Fruit fly (Drosophila melanogaster) whole organism, embryonic: ENCODE measurements around the gene Gnmt.

Experiments
- Bgb ChIP-seq: fragments of 200-800 bp; sonication (Bioruptor generic); IDR thresholded peaks from 2 replicates; pipeline ENCODE4 v1.3.6; 2022; ENCODE audit warnings: missing biosample characterization, missing genetic modification characterization; ENCODE audit not compliant: partially characterized antibody
- C15 ChIP-seq: fragments of 200-800 bp; sonication (Bioruptor generic); IDR thresholded peaks from 3 replicates; pipeline ENCODE4 v1.3.6; 2022; ENCODE audit warnings: missing biosample characterization, missing genetic modification characterization
- CG10959 ChIP-seq: fragments of 200-800 bp; sonication (Bioruptor generic); IDR thresholded peaks from 2 replicates; pipeline ENCODE4 v1.3.6; 2022; ENCODE audit warnings: missing biosample characterization, missing genetic modification characterization
- CG11723 ChIP-seq: fragments of 200-800 bp; sonication (Bioruptor generic); optimal IDR thresholded peaks from 2 replicates; lab custom pipeline; 2017; ENCODE audit warnings: missing biosample characterization, mild to moderate bottlenecking, missing genetic modification characterization
- CG15601 ChIP-seq: fragments of 200-800 bp; sonication (Bioruptor generic); optimal IDR thresholded peaks from 3 replicates; lab custom pipeline; 2019; ENCODE audit warnings: missing biosample characterization, mild to moderate bottlenecking, missing genetic modification characterization, moderate library complexity
- CG17568 ChIP-seq: fragments of 200-800 bp; sonication (Bioruptor generic); optimal IDR thresholded peaks from 2 replicates; lab custom pipeline; 2018; ENCODE audit warnings: missing biosample characterization, mild to moderate bottlenecking, missing genetic modification characterization, moderate library complexity
- CG18764 ChIP-seq: fragments of 200-800 bp; sonication (Bioruptor generic); optimal IDR thresholded peaks from 3 replicates; lab custom pipeline; 2016; ENCODE audit warnings: missing biosample characterization, missing genetic modification characterization
- CG2199 ChIP-seq: fragments of 200-800 bp; sonication (Bioruptor generic); IDR thresholded peaks from 3 replicates; pipeline ENCODE4 v1.3.6; 2022; ENCODE audit warnings: missing biosample characterization, missing genetic modification characterization
- CG31224 ChIP-seq: fragments of 200-800 bp; sonication (Bioruptor generic); IDR thresholded peaks from 2 replicates; pipeline ENCODE4 v1.3.6; 2022; ENCODE audit warnings: missing biosample characterization, missing genetic modification characterization
- CG3281 ChIP-seq: fragments of 200-800 bp; sonication (Bioruptor generic); optimal IDR thresholded peaks from 3 replicates; lab custom pipeline; 2017; ENCODE audit warnings: missing biosample characterization, mild to moderate bottlenecking, missing genetic modification characterization
- CG34376 ChIP-seq: fragments of 200-800 bp; sonication (Bioruptor generic); optimal IDR thresholded peaks from 2 replicates; lab custom pipeline; 2018; ENCODE audit warnings: missing biosample characterization, mild to moderate bottlenecking, missing genetic modification characterization
- CG3726 ChIP-seq: fragments of 200-800 bp; sonication (Bioruptor generic); IDR thresholded peaks from 3 replicates; pipeline ENCODE4, ENCODE4 v1.3.6; 2022; ENCODE audit warnings: missing biosample characterization, missing genetic modification characterization
- CG4424 ChIP-seq: fragments of 200-800 bp; sonication (Bioruptor generic); optimal IDR thresholded peaks from 3 replicates; lab custom pipeline; 2016; ENCODE audit warnings: missing biosample characterization, missing genetic modification characterization
- CG6175 ChIP-seq: fragments of 200-800 bp; sonication (Bioruptor generic); IDR thresholded peaks from 3 replicates; pipeline ENCODE4 v1.3.6; 2022; ENCODE audit warnings: missing biosample characterization, missing genetic modification characterization
- CG7786 ChIP-seq: fragments of 200-800 bp; sonication (Bioruptor generic); optimal IDR thresholded peaks from 2 replicates; lab custom pipeline; 2016; ENCODE audit warnings: missing biosample characterization, missing genetic modification characterization
- CG8924 ChIP-seq: fragments of 200-800 bp; optimal IDR thresholded peaks from 3 replicates; lab custom pipeline; 2019; ENCODE audit warnings: missing biosample characterization, mild to moderate bottlenecking, missing genetic modification characterization, moderate library complexity
- CG9817 ChIP-seq: fragments of 200-800 bp; sonication (Bioruptor generic); optimal IDR thresholded peaks from 2 replicates; lab custom pipeline; 2018; ENCODE audit warnings: missing biosample characterization, mild to moderate bottlenecking, missing genetic modification characterization, moderate library complexity
- CG9876 ChIP-seq: fragments of 200-800 bp; sonication (Bioruptor generic); optimal IDR thresholded peaks from 2 replicates; lab custom pipeline; 2016; ENCODE audit warnings: missing biosample characterization, missing genetic modification characterization
- D ChIP-seq, 2 experiments: fragments of 200-800 bp in 1 of 2; fragments of >200 bp in 1 of 2; sonication (Bioruptor generic) in 1 of 2; optimal IDR thresholded peaks; 2 replicates in 1 of 2; 3 replicates in 1 of 2; lab custom pipeline; 2017; ENCODE audit warnings: mild to moderate bottlenecking in 1 of 2, missing biosample characterization in 1 of 2, missing genetic modification characterization in 1 of 2, missing genetic modification reagents in 1 of 2
- Dad ChIP-seq: fragments of 200-800 bp; sonication (Bioruptor generic); optimal IDR thresholded peaks from 3 replicates; lab custom pipeline; 2016; ENCODE audit warnings: missing biosample characterization, missing genetic modification characterization
- Deaf1 ChIP-seq: fragments of 200-800 bp; optimal IDR thresholded peaks from 3 replicates; lab custom pipeline; 2019; ENCODE audit warnings: missing biosample characterization, mild to moderate bottlenecking, missing genetic modification characterization, moderate library complexity
- Doc2 ChIP-seq: fragments of 200-800 bp; sonication (Bioruptor generic); IDR thresholded peaks from 2 replicates; pipeline ENCODE4 v1.3.6; 2022; ENCODE audit warnings: missing biosample characterization, missing genetic modification characterization
- Doc3 ChIP-seq: fragments of 200-800 bp; sonication (Bioruptor generic); IDR thresholded peaks from 3 replicates; pipeline ENCODE4 v1.3.6; 2022; ENCODE audit warnings: missing biosample characterization, missing genetic modification characterization; ENCODE audit not compliant: partially characterized antibody
- Eip74EF ChIP-seq, 2 experiments: fragments of 200-800 bp in 1 of 2; fragments of >200 bp in 1 of 2; sonication (Bioruptor generic) in 1 of 2; optimal IDR thresholded peaks; 2 replicates each; lab custom pipeline; 2017 to 2019; ENCODE audit warnings: missing biosample characterization in 2 of 2, missing genetic modification characterization in 2 of 2, mild to moderate bottlenecking in 1 of 2, moderate library complexity in 1 of 2
- Hmr ChIP-seq: fragments of 200-800 bp; sonication (Bioruptor generic); optimal IDR thresholded peaks from 3 replicates; lab custom pipeline; 2017; ENCODE audit warnings: mild to moderate bottlenecking, missing biosample characterization, missing genetic modification reagents, missing genetic modification characterization
- Kr ChIP-seq: fragments of 200-800 bp; sonication (Bioruptor generic); optimal IDR thresholded peaks from 2 replicates; lab custom pipeline; 2017; ENCODE audit warnings: missing biosample characterization, mild to moderate bottlenecking, missing genetic modification characterization
- Nf-YA ChIP-seq: fragments of 200-800 bp; sonication (Bioruptor generic); IDR thresholded peaks from 2 replicates; pipeline ENCODE4 v1.3.6; 2022; ENCODE audit warnings: missing biosample characterization, missing genetic modification characterization
- PHDP ChIP-seq: fragments of 200-800 bp; sonication (Bioruptor generic); optimal IDR thresholded peaks from 3 replicates; lab custom pipeline; 2018; ENCODE audit warnings: missing biosample characterization, mild to moderate bottlenecking, missing genetic modification characterization, moderate library complexity
- Scr ChIP-seq: fragments of 200-800 bp; sonication (Bioruptor generic); IDR thresholded peaks from 2 replicates; pipeline ENCODE4 v1.3.6; 2022; ENCODE audit warnings: missing biosample characterization, missing genetic modification characterization; ENCODE audit not compliant: partially characterized antibody
- Sox100B ChIP-seq: fragments of 200-800 bp; sonication (Bioruptor generic); optimal IDR thresholded peaks from 3 replicates; lab custom pipeline; 2018; ENCODE audit warnings: missing biosample characterization, mild to moderate bottlenecking, missing genetic modification characterization
- abd-A ChIP-seq: fragments of 200-800 bp; sonication (Bioruptor generic); optimal IDR thresholded peaks from 3 replicates; lab custom pipeline; 2019; ENCODE audit warnings: missing biosample characterization, mild to moderate bottlenecking, missing genetic modification characterization, moderate library complexity
- ase ChIP-seq: fragments of 200-800 bp; sonication (Bioruptor generic); IDR thresholded peaks from 3 replicates; pipeline ENCODE4 v1.3.6; 2022; ENCODE audit warnings: missing biosample characterization, missing genetic modification characterization
- ato ChIP-seq: fragments of 200-800 bp; sonication (Bioruptor generic); IDR thresholded peaks from 2 replicates; pipeline ENCODE4 v1.3.6; 2022; ENCODE audit warnings: missing biosample characterization, missing genetic modification characterization; ENCODE audit not compliant: partially characterized antibody
- bcd ChIP-seq: fragments of 200-800 bp; sonication (Bioruptor generic); optimal IDR thresholded peaks from 2 replicates; lab custom pipeline; 2017; ENCODE audit warnings: missing biosample characterization, mild to moderate bottlenecking, missing genetic modification characterization
- bowl ChIP-seq: fragments of 200-800 bp; sonication (Bioruptor generic); IDR thresholded peaks from 2 replicates; pipeline ENCODE4 v1.3.6; 2022; ENCODE audit warnings: missing biosample characterization, missing genetic modification characterization
- bsh ChIP-seq, 2 experiments: fragments of 200-800 bp; sonication (Bioruptor generic); optimal IDR thresholded peaks; 2 replicates each; lab custom pipeline; 2017 to 2018; ENCODE audit warnings: mild to moderate bottlenecking in 2 of 2, missing biosample characterization in 2 of 2, missing genetic modification characterization in 2 of 2, moderate library complexity in 1 of 2
- caup ChIP-seq: fragments of 200-800 bp; sonication (Bioruptor generic); optimal IDR thresholded peaks from 3 replicates; lab custom pipeline; 2017; ENCODE audit warnings: missing biosample characterization, mild to moderate bottlenecking, missing genetic modification characterization, moderate library complexity; ENCODE audit not compliant: severe bottlenecking
- croc ChIP-seq: fragments of 200-800 bp; sonication (Bioruptor generic); conservative IDR thresholded peaks from 3 replicates; pipeline ENCODE4 v1.3.6; 2022; ENCODE audit warnings: missing biosample characterization, missing genetic modification characterization
- crp ChIP-seq, 2 experiments: fragments of 200-800 bp; sonication (Bioruptor generic); optimal IDR thresholded peaks; 2 replicates in 1 of 2; 3 replicates in 1 of 2; lab custom pipeline; 2017; ENCODE audit warnings: missing biosample characterization in 2 of 2, missing genetic modification characterization in 2 of 2, mild to moderate bottlenecking in 1 of 2, moderate library complexity in 1 of 2
- dysf ChIP-seq: fragments of 200-800 bp; sonication (Bioruptor generic); IDR thresholded peaks from 3 replicates; pipeline ENCODE4 v1.3.6; 2022; ENCODE audit warnings: missing biosample characterization, missing genetic modification characterization
- esg ChIP-seq: fragments of 200-800 bp; sonication (Bioruptor generic); conservative IDR thresholded peaks from 2 replicates; pipeline ENCODE4 v1.3.6; 2022; ENCODE audit warnings: missing biosample characterization, missing genetic modification characterization
- gfzf ChIP-seq: fragments of 200-800 bp; sonication (Bioruptor generic); optimal IDR thresholded peaks from 2 replicates; lab custom pipeline; 2016; ENCODE audit warnings: missing biosample characterization, mild to moderate bottlenecking, missing genetic modification characterization, moderate library complexity
- kni ChIP-seq: fragments of 200-800 bp; sonication (Bioruptor generic); optimal IDR thresholded peaks from 3 replicates; lab custom pipeline; 2017; ENCODE audit warnings: mild to moderate bottlenecking, missing biosample characterization, missing genetic modification reagents, missing genetic modification characterization
- nmo ChIP-seq: fragments of 200-800 bp; sonication (Bioruptor generic); optimal IDR thresholded peaks from 2 replicates; lab custom pipeline; 2018; ENCODE audit warnings: missing biosample characterization, mild to moderate bottlenecking, missing genetic modification characterization, moderate library complexity
- sens ChIP-seq: fragments of 200-800 bp; sonication (Bioruptor generic); peaks from one replicate; lab custom pipeline; 2016; ENCODE audit warnings: missing biosample characterization, missing genetic modification characterization
- trem ChIP-seq: fragments of 200-800 bp; optimal IDR thresholded peaks from 3 replicates; lab custom pipeline; 2019; ENCODE audit warnings: missing biosample characterization, mild to moderate bottlenecking, missing genetic modification characterization, moderate library complexity
- tx ChIP-seq: fragments of 200-800 bp; sonication (Bioruptor generic); optimal IDR thresholded peaks from 2 replicates; lab custom pipeline; 2016; ENCODE audit warnings: missing biosample characterization, missing genetic modification characterization

Gnmt gene

DNA sequence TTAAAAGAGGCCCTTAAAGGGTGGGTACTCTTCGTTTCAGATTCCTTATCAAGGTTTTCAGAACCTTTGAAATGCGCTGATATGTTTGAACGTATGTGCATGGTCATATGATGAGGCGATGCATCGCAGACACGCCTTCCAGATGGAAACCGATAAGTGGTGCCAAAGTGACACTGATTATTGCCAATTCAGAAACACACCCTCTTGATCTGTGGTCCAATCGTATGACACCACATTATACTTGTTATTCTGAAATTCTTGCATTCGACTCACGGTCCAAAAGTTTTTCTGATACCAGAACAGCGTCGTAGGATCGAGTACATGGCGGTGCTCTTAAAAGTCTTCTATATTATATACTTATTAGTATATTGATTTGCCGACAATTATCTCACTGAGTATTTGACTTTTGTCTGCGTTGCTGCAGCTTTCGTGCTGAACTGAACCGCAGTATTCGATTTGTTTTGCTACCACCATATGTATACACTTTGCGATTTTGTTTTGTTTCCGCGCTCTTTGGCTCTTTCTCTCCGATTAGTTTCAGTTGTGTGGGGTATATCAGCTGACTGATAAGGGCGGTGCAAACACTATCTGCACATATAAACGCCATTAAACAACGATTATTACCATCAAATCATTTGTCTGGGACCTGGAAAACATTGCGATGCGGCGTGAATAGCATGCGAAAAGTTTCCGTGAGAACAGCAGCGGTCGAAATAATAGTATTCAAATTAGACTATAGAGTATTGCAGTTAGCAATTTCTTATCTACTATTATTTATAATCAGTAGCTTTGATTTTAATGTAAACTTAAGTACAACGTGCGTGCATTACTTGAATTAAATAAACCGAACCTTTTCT lies 46.2 kb downstream of the Gnmt start (continued):
- TF ChIP-seq CG17568 (GFP tag; lab: Kevin White, UChicago) (no peak), PHDP (tag; lab: Kevin White, UChicago) (peak; percentile 6), Doc2 (GFP tag; lab: Robert Waterston, UW) (no peak), C15 (GFP tag; lab: Robert Waterston, UW) (no peak), CG7786 (GFP tag; lab: Kevin White, UChicago) (no peak), kni (GFP tag; lab: Kevin White, UChicago) (no peak), CG3726 (GFP tag; lab: Robert Waterston, UW) (no peak), Kr (GFP tag; lab: Kevin White, UChicago) (no peak), Scr (GFP tag; lab: Robert Waterston, UW) (no peak), Nf-YA (no peak), crp (GFP tag; optimal IDR thresholded peaks at IDR 0.05; lab: Kevin White, UChicago) (peak in 1 of 2 experiments; percentile 0), CG11723 (GFP tag; lab: Kevin White, UChicago) (no peak), CG2199 (GFP tag; lab: Robert Waterston, UW) (no peak), CG18764 (GFP tag; lab: Kevin White, UChicago) (no peak), CG9817 (tag; lab: Kevin White, UChicago) (no peak), CG9876 (GFP tag; lab: Kevin White, UChicago) (no peak), dysf (GFP tag; lab: Robert Waterston, UW) (no peak), Dad (GFP tag; lab: Kevin White, UChicago) (no peak), Doc3 (GFP tag; lab: Robert Waterston, UW) (no peak), nmo (GFP tag; lab: Kevin White, UChicago) (no peak), CG34376 (GFP tag; lab: Kevin White, UChicago) (peak; percentile 48), esg (GFP tag; lab: Robert Waterston, UW) (no peak), D (optimal IDR thresholded peaks at IDR 0.05; lab: Kevin White, UChicago) (no peak), D (GFP tag; optimal IDR thresholded peaks at IDR 0.05; lab: Kevin White, UChicago) (no peak), CG31224 (GFP tag; lab: Robert Waterston, UW) (no peak), bsh (GFP tag; optimal IDR thresholded peaks at IDR 0.05; lab: Kevin White, UChicago) (no peak), ato (GFP tag; lab: Robert Waterston, UW) (no peak), gfzf (GFP tag; lab: Kevin White, UChicago) (no peak), CG3281 (GFP tag; lab: Kevin White, UChicago) (peak; percentile 23), caup (GFP tag; lab: Kevin White, UChicago) (peak; percentile 5), ase (no peak)

DNA sequence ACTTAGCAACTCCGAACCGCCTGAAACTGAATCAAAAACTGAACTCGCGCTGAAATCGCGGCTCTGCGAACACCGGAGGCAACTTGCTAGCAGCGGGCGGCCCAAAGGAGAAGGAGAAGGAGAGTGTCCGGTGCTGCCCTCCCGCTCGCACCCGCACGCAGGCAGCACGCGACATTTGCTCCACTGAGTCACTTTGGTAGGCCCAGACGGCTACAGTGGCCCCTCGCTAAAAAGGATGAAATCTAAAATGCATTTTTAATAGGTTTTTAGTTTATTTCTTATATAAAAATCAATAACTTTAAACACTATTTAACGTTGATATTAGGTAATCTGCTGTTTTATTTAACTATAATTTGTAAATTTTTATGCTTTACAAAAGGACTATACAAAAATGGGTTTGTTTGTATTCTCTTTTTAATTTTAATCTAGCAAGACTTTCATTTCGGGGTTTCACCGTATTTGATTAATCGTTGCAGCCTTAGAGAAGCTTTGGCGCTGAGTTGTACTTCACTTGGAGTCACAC lies 48.0 kb downstream of the Gnmt start, which contains the start of gene Men:
Gene Men (minus strand): TSS at position 51 of the 523 bp plus-strand sequence.
- peak; percentile 11 for TF ChIP-seq trem (tag; lab: Kevin White, UChicago)
- TF ChIP-seq abd-A, result no peak
- peak; percentile 43 for TF ChIP-seq Deaf1 (tag; lab: Kevin White, UChicago)
- TF ChIP-seq CG6175 (GFP tag; lab: Robert Waterston, UW), result no peak
- peak; percentile 77 for TF ChIP-seq Sox100B (GFP tag; lab: Kevin White, UChicago)
- TF ChIP-seq CG4424 (GFP tag; lab: Kevin White, UChicago), result peak; percentile 50
- TF ChIP-seq croc (GFP tag; lab: Robert Waterston, UW), result peak; percentile 29; the same call in 2 of the 3 replicates
- no peak for TF ChIP-seq Bgb (GFP tag; lab: Robert Waterston, UW)
- peak; percentile 67 for TF ChIP-seq CG8924 (tag; lab: Kevin White, UChicago)
- peak; percentile 82 for TF ChIP-seq sens (GFP tag; lab: Kevin White, UChicago)
- TF ChIP-seq tx, result no peak
- peak; percentile 66 for TF ChIP-seq Hmr (GFP tag; lab: Kevin White, UChicago)
- TF ChIP-seq bowl (GFP tag; lab: Robert Waterston, UW), result no peak
- TF ChIP-seq Eip74EF (GFP tag; optimal IDR thresholded peaks at IDR 0.05; lab: Kevin White, UChicago), result peak in 1 of 2 experiments; percentile 59
- TF ChIP-seq CG15601 (tag; lab: Kevin White, UChicago), result peak; percentile 37
- peak; percentile 61 for TF ChIP-seq bcd (GFP tag; lab: Kevin White, UChicago)
- 0 out of 2 replicates have a peak, but pooled peaks have one; percentile 11 for TF ChIP-seq CG10959 (GFP tag; lab: Robert Waterston, UW)
